Fruit fly (Drosophila melanogaster) whole organism, embryonic: ENCODE data around the gene CG43693.

Experiments used
- Adf1 ChIP-seq: fragments of 200-800 bp; sonication (Bioruptor generic); IDR thresholded peaks from 2 replicates; pipeline ENCODE4 v1.3.6; 2022; ENCODE audit warnings: missing biosample characterization, missing genetic modification characterization
- Atf6 ChIP-seq: fragments of 200-800 bp; sonication (Bioruptor generic); IDR thresholded peaks from 2 replicates; pipeline ENCODE4 v1.3.6; 2022; ENCODE audit warnings: missing biosample characterization, missing genetic modification characterization
- Bgb ChIP-seq: fragments of 200-800 bp; sonication (Bioruptor generic); IDR thresholded peaks from 2 replicates; pipeline ENCODE4 v1.3.6; 2022; ENCODE audit warnings: missing biosample characterization, missing genetic modification characterization; ENCODE audit not compliant: partially characterized antibody
- CG10565 ChIP-seq: fragments of 200-800 bp; sonication (Bioruptor generic); optimal IDR thresholded peaks from 3 replicates; lab custom pipeline; 2016; ENCODE audit warnings: missing biosample characterization, mild to moderate bottlenecking, missing genetic modification characterization
- CG12391 ChIP-seq: fragments of 200-800 bp; sonication (Bioruptor generic); optimal IDR thresholded peaks from 3 replicates; lab custom pipeline; 2018; ENCODE audit warnings: missing biosample characterization, mild to moderate bottlenecking, missing genetic modification characterization, moderate library complexity
- CG13775 ChIP-seq: fragments of 200-800 bp; sonication (Bioruptor generic); optimal IDR thresholded peaks from 3 replicates; lab custom pipeline; 2017; ENCODE audit warnings: missing biosample characterization, mild to moderate bottlenecking, missing genetic modification characterization
- CG14050 ChIP-seq: fragments of 200-800 bp; sonication (Bioruptor generic); IDR thresholded peaks from 3 replicates; pipeline ENCODE4 v1.3.6; 2022; ENCODE audit warnings: missing biosample characterization, missing genetic modification characterization
- CG16779 ChIP-seq: fragments of 200-800 bp; sonication (Bioruptor generic); IDR thresholded peaks from 2 replicates; pipeline ENCODE4 v1.3.6; 2022; ENCODE audit warnings: missing biosample characterization, missing genetic modification characterization
- CG16813 ChIP-seq: fragments of 200-800 bp; sonication (Bioruptor generic); IDR thresholded peaks from 3 replicates; pipeline ENCODE4 v1.3.6; 2022; ENCODE audit warnings: missing biosample characterization, missing genetic modification characterization; ENCODE audit not compliant: partially characterized antibody
- CG30403 ChIP-seq: fragments of 200-800 bp; sonication (Bioruptor generic); optimal IDR thresholded peaks from 3 replicates; lab custom pipeline; 2016; ENCODE audit warnings: missing biosample characterization, missing genetic modification characterization
- CG3407 ChIP-seq: fragments of 200-800 bp; sonication (Bioruptor generic); optimal IDR thresholded peaks from 2 replicates; lab custom pipeline; 2018; ENCODE audit warnings: missing biosample characterization, mild to moderate bottlenecking, missing genetic modification characterization
- CG4282 ChIP-seq: fragments of 200-800 bp; sonication (Bioruptor generic); optimal IDR thresholded peaks from 2 replicates; lab custom pipeline; 2016; ENCODE audit warnings: missing biosample characterization, missing genetic modification characterization
- CG4328 ChIP-seq: fragments of 200-800 bp; sonication (Bioruptor generic); optimal IDR thresholded peaks from 3 replicates; lab custom pipeline; 2017; ENCODE audit warnings: missing biosample characterization, missing genetic modification reagents, missing genetic modification characterization
- CG4424 ChIP-seq: fragments of 200-800 bp; sonication (Bioruptor generic); optimal IDR thresholded peaks from 3 replicates; lab custom pipeline; 2016; ENCODE audit warnings: missing biosample characterization, missing genetic modification characterization
- CG4617 ChIP-seq: fragments of 200-800 bp; sonication (Bioruptor generic); optimal IDR thresholded peaks from 3 replicates; lab custom pipeline; 2016; ENCODE audit warnings: missing biosample characterization, missing genetic modification characterization, borderline replicate concordance
- CG7839 ChIP-seq: fragments of 200-800 bp; sonication (Bioruptor generic); optimal IDR thresholded peaks from 3 replicates; lab custom pipeline; 2018; ENCODE audit warnings: missing biosample characterization, mild to moderate bottlenecking, missing genetic modification characterization, moderate library complexity
- CG8765 ChIP-seq: fragments of 200-800 bp; sonication (Bioruptor generic); IDR thresholded peaks from 2 replicates; pipeline ENCODE4 v1.3.6; 2022; ENCODE audit warnings: missing biosample characterization, missing genetic modification characterization
- CoRest ChIP-seq: fragments of 200-800 bp; sonication (Bioruptor generic); optimal IDR thresholded peaks from 3 replicates; lab custom pipeline; 2018; ENCODE audit warnings: missing biosample characterization, mild to moderate bottlenecking, missing genetic modification characterization, moderate library complexity
- Ets65A ChIP-seq: fragments of 200-800 bp; sonication (Bioruptor generic); peaks from one replicate; lab custom pipeline; 2016; ENCODE audit warnings: missing biosample characterization, missing genetic modification characterization
- Nf-YC ChIP-seq: fragments of 200-800 bp; optimal IDR thresholded peaks from 3 replicates; lab custom pipeline; 2019; ENCODE audit warnings: missing biosample characterization, mild to moderate bottlenecking, missing genetic modification characterization, moderate library complexity
- Sox102F ChIP-seq: fragments of 200-800 bp; sonication (Bioruptor generic); optimal IDR thresholded peaks from 2 replicates; lab custom pipeline; 2018; ENCODE audit warnings: missing biosample characterization, mild to moderate bottlenecking, missing genetic modification characterization, moderate library complexity
- Sry-β ChIP-seq: fragments of 200-800 bp; sonication (Bioruptor generic); optimal IDR thresholded peaks from 2 replicates; lab custom pipeline; 2018; ENCODE audit warnings: missing biosample characterization, mild to moderate bottlenecking, missing genetic modification characterization, moderate library complexity
- Tbp ChIP-seq: fragments of >200 bp; optimal IDR thresholded peaks from 2 replicates; lab custom pipeline; 2018; ENCODE audit warnings: missing biosample characterization, missing genetic modification characterization
- Trl ChIP-seq, 3 experiments: fragments of >200 bp in 2 of 3; fragments of 200-800 bp in 1 of 3; sonication (Bioruptor generic) in 1 of 3; optimal IDR thresholded peaks; 2 replicates in 1 of 3; 3 replicates in 2 of 3; lab custom pipeline; 2016 to 2017; ENCODE audit warnings: missing biosample characterization in 1 of 3, missing genetic modification characterization in 1 of 3
- Usf ChIP-seq: fragments of 200-800 bp; sonication (Bioruptor generic); optimal IDR thresholded peaks from 2 replicates; lab custom pipeline; 2017; ENCODE audit warnings: missing genotype, missing biosample characterization, missing genetic modification characterization
- abd-A ChIP-seq: fragments of 200-800 bp; sonication (Bioruptor generic); optimal IDR thresholded peaks from 3 replicates; lab custom pipeline; 2019; ENCODE audit warnings: missing biosample characterization, mild to moderate bottlenecking, missing genetic modification characterization, moderate library complexity
- chinmo ChIP-seq: fragments of 200-800 bp; sonication (Bioruptor generic); IDR thresholded peaks from 4 replicates; pipeline ENCODE4 v1.3.6; 2022; ENCODE audit warnings: missing biosample characterization, missing genetic modification characterization; ENCODE audit not compliant: partially characterized antibody
- ci ChIP-seq: fragments of 200-800 bp; sonication (Bioruptor generic); IDR thresholded peaks from 3 replicates; pipeline ENCODE4 v1.3.6; 2022; ENCODE audit warnings: missing biosample characterization, missing genetic modification characterization
- disco-r ChIP-seq: fragments of 200-800 bp; sonication (Bioruptor generic); optimal IDR thresholded peaks from 2 replicates; lab custom pipeline; 2016; ENCODE audit warnings: missing biosample characterization, missing genetic modification characterization
- dmrt11E ChIP-seq: fragments of 200-800 bp; sonication (Bioruptor generic); optimal IDR thresholded peaks from 3 replicates; lab custom pipeline; 2018; ENCODE audit warnings: missing biosample characterization, mild to moderate bottlenecking, missing genetic modification characterization, moderate library complexity
- grn ChIP-seq: fragments of 200-800 bp; sonication (Bioruptor generic); optimal IDR thresholded peaks from 3 replicates; lab custom pipeline; 2017; ENCODE audit warnings: missing biosample characterization, missing genetic modification characterization
- gsb ChIP-seq: fragments of 200-800 bp; sonication (Bioruptor generic); IDR thresholded peaks from 2 replicates; pipeline ENCODE4 v1.3.6; 2022; ENCODE audit warnings: missing biosample characterization, missing genetic modification characterization
- gsb-n ChIP-seq: fragments of 200-800 bp; sonication (Bioruptor generic); optimal IDR thresholded peaks from 3 replicates; lab custom pipeline; 2018; ENCODE audit warnings: missing biosample characterization, mild to moderate bottlenecking, missing genetic modification characterization
- h ChIP-seq: fragments of >200 bp; optimal IDR thresholded peaks from 2 replicates; lab custom pipeline; 2017
- insv ChIP-seq, 2 experiments: fragments of 200-800 bp; sonication (Bioruptor generic); optimal IDR thresholded peaks; 3 replicates each; lab custom pipeline; 2016 to 2018; ENCODE audit warnings: missing biosample characterization in 2 of 2, missing genetic modification characterization in 2 of 2
- jing ChIP-seq: fragments of 200-800 bp; sonication (Bioruptor generic); optimal IDR thresholded peaks from 2 replicates; lab custom pipeline; 2018; ENCODE audit warnings: missing biosample characterization, mild to moderate bottlenecking, missing genetic modification characterization
- klu ChIP-seq: fragments of 200-800 bp; sonication (Bioruptor generic); IDR thresholded peaks from 2 replicates; pipeline ENCODE4 v1.3.6; 2022; ENCODE audit warnings: missing biosample characterization, missing genetic modification characterization
- knrl ChIP-seq: fragments of 200-800 bp; sonication (Bioruptor generic); IDR thresholded peaks from 3 replicates; pipeline ENCODE4 v1.3.6; 2022; ENCODE audit warnings: missing biosample characterization, missing genetic modification characterization; ENCODE audit not compliant: partially characterized antibody
- lola ChIP-seq, 3 experiments: fragments of >200 bp in 2 of 3; fragments of 200-800 bp in 1 of 3; sonication (Bioruptor generic) in 1 of 3; optimal IDR thresholded peaks; 2 replicates each; lab custom pipeline; 2017 to 2019; ENCODE audit warnings: missing biosample characterization in 3 of 3, missing genetic modification characterization in 3 of 3, mild to moderate bottlenecking in 1 of 3, moderate library complexity in 1 of 3
- pan ChIP-seq, 4 experiments: fragments of >200 bp in 3 of 4; fragments of 200-800 bp in 1 of 4; sonication (Bioruptor generic) in 1 of 4; optimal IDR thresholded peaks in 3 of 4; IDR thresholded peaks in 1 of 4; 2 replicates each; pipeline versions ENCODE4 v1.3.6 to Lab custom; 2017 to 2022; ENCODE audit warnings: missing biosample characterization in 2 of 4, missing genetic modification characterization in 2 of 4, mixed read lengths in 1 of 4
- peb ChIP-seq: fragments of 200-800 bp; sonication (Bioruptor generic); IDR thresholded peaks from 2 replicates; pipeline ENCODE4 v1.3.6; 2022; ENCODE audit warnings: missing biosample characterization, missing genetic modification characterization
- pzg ChIP-seq: fragments of 200-800 bp; sonication (Bioruptor generic); optimal IDR thresholded peaks from 3 replicates; lab custom pipeline; 2018; ENCODE audit warnings: missing biosample characterization, mild to moderate bottlenecking, missing genetic modification characterization, moderate library complexity
- row ChIP-seq: fragments of 200-800 bp; sonication (Bioruptor generic); IDR thresholded peaks from 3 replicates; pipeline ENCODE4 v1.3.6; 2022; ENCODE audit warnings: missing biosample characterization, missing genetic modification characterization
- seq ChIP-seq: fragments of 200-800 bp; sonication (Bioruptor generic); IDR thresholded peaks from 2 replicates; pipeline ENCODE4 v1.3.6; 2022; ENCODE audit warnings: missing biosample characterization, missing genetic modification characterization
- sisA ChIP-seq: fragments of 200-800 bp; sonication (Bioruptor generic); IDR thresholded peaks from 2 replicates; pipeline ENCODE4 v1.3.6; 2022; ENCODE audit warnings: missing biosample characterization, missing genetic modification characterization
- vnd ChIP-seq: fragments of 200-800 bp; sonication (Bioruptor generic); IDR thresholded peaks from 3 replicates; pipeline ENCODE4 v1.3.6; 2022; ENCODE audit warnings: missing biosample characterization, missing genetic modification characterization; ENCODE audit not compliant: partially characterized antibody
- yki ChIP-seq: fragments of >200 bp; optimal IDR thresholded peaks from 3 replicates; lab custom pipeline; 2018
- z ChIP-seq: fragments of 200-800 bp; sonication (Bioruptor generic); IDR thresholded peaks from 3 replicates; pipeline ENCODE4 v1.3.6; 2022; ENCODE audit warnings: missing biosample characterization, missing genetic modification characterization

CG43693 gene

DNA sequence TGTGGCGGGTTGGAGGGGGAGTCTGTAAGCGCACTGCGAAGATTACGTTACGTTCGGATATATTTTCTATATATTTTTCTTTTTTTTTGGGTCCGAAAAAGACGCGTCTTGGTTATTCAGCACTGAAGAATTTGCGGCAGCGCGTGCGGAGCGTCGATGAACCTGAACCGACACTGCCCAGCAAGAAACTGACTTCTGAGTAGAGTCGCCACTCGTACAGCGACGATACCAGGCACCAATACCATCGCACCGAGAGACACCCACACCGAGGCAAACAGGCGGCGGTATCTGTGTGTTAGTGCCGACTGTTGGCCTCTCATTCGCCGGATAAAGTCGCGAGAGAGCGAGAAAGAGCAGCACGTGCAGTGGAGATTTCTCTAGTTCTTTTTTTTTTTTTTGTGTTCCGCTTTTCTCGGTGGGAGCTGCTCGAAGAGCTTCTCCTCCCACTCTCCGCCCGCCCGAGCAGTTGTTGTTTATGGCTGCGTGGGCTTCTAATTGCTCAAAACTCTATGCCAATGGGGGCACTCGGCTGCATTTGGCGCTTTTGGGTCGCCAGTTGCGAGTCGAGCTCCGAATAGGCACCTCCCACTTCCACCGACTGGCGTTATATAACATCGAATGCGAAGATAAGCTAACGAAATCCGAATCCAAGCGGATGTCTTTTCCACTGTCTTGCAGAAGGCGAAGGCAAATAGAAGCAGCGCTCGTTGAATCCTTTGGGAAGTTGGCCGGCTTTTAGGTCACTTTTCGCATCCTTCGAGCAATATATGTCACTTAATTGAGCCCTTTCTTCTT, 42.0 kb downstream of the CG43693 start, which contains the start of gene klu (continued):
- peak; percentile 29; the same call in 1 of the 2 replicates for TF ChIP-seq seq (GFP tag; lab: Robert Waterston, UW)
- TF ChIP-seq Tbp (GFP tag; lab: Kevin White, UChicago), result no peak
- peak; percentile 36 for TF ChIP-seq grn (GFP tag; lab: Kevin White, UChicago)
- no peak for TF ChIP-seq Usf (GFP tag; lab: Kevin White, UChicago)
- no peak for TF ChIP-seq h (lab: Kevin White, UChicago)
- no peak for TF ChIP-seq row
- peak; percentile 6 for TF ChIP-seq CG12391 (tag; lab: Kevin White, UChicago)
- TF ChIP-seq pzg (GFP tag; lab: Kevin White, UChicago), result no peak
- TF ChIP-seq chinmo, result peak; percentile 92
- TF ChIP-seq CG4424 (GFP tag; lab: Kevin White, UChicago), result no peak
- no peak for TF ChIP-seq knrl
- no peak for TF ChIP-seq CG4617
- no peak for TF ChIP-seq CG13775
- no peak for TF ChIP-seq sisA (GFP tag; lab: Robert Waterston, UW)
- no peak for TF ChIP-seq dmrt11E
- TF ChIP-seq ci, result 0 out of 3 replicates have a peak, but pooled peaks have one; percentile 13
- peak; percentile 51 for TF ChIP-seq klu (GFP tag; lab: Robert Waterston, UW)
- no peak for TF ChIP-seq gsb-n (tag; lab: Kevin White, UChicago)
- TF ChIP-seq insv (GFP tag; optimal IDR thresholded peaks at IDR 0.05; lab: Kevin White, UChicago), result no peak
- no peak for TF ChIP-seq Sox102F (GFP tag; lab: Kevin White, UChicago)
- peak; percentile 86 for TF ChIP-seq Adf1
- TF ChIP-seq CG7839 (tag; lab: Kevin White, UChicago), result no peak
- TF ChIP-seq CG30403 (GFP tag; lab: Kevin White, UChicago), result no peak
- TF ChIP-seq CG4282 (GFP tag; lab: Kevin White, UChicago), result no peak
- no peak for TF ChIP-seq CG14050 (GFP tag; lab: Robert Waterston, UW)
- no peak for TF ChIP-seq CG4328 (GFP tag; lab: Kevin White, UChicago)
- TF ChIP-seq CG16813 (GFP tag; lab: Robert Waterston, UW), result no peak
- TF ChIP-seq jing (GFP tag; lab: Kevin White, UChicago), result peak; percentile 11
- no peak for TF ChIP-seq peb (GFP tag; lab: Robert Waterston, UW)
- TF ChIP-seq Nf-YC, result peak; percentile 98
- peak; percentile 58; the same call in 1 of the 3 replicates for TF ChIP-seq z (GFP tag; lab: Robert Waterston, UW)
- TF ChIP-seq CG10565 (GFP tag; lab: Kevin White, UChicago), result no peak
- peak; percentile 52; the same call in 1 of the 2 replicates for TF ChIP-seq Bgb
- peak in 1 of 3 experiments; percentile 36 for TF ChIP-seq lola (GFP tag; optimal IDR thresholded peaks at IDR 0.05; lab: Kevin White, UChicago)
- TF ChIP-seq CoRest (tag; lab: Kevin White, UChicago), result peak; percentile 6
- peak; percentile 80 to 83 for TF ChIP-seq Trl (optimal IDR thresholded peaks at IDR 0.05; lab: Kevin White, UChicago)
- TF ChIP-seq Trl (GFP tag; optimal IDR thresholded peaks at IDR 0.05; lab: Kevin White, UChicago), result no peak
- TF ChIP-seq Atf6 (GFP tag; lab: Robert Waterston, UW), result no peak
- TF ChIP-seq Sry-β (GFP tag; lab: Kevin White, UChicago), result no peak
- TF ChIP-seq vnd (GFP tag; lab: Robert Waterston, UW), result no peak
- TF ChIP-seq CG3407, result no peak
- no peak for TF ChIP-seq Ets65A
- TF ChIP-seq pan (optimal IDR thresholded peaks at IDR 0.05; lab: Kevin White, UChicago), result no peak
- TF ChIP-seq pan (GFP tag; optimal IDR thresholded peaks at IDR 0.05 in 1 of 2, IDR thresholded peaks at IDR 0.05 in 1 of 2), result peak in 1 of 2 experiments; percentile 9
- no peak for TF ChIP-seq gsb (GFP tag; lab: Robert Waterston, UW)
- TF ChIP-seq CG16779 (GFP tag; lab: Robert Waterston, UW), result no peak
- TF ChIP-seq yki (lab: Kevin White, UChicago), result peak; percentile 12
- TF ChIP-seq disco-r (GFP tag; lab: Kevin White, UChicago), result no peak
- no peak for TF ChIP-seq CG8765 (GFP tag; lab: Robert Waterston, UW)
- TF ChIP-seq abd-A (tag; lab: Kevin White, UChicago), result peak; percentile 38
